Fruit fly (Drosophila melanogaster): Measurements from ENCODE around the gene Pura.

Gene Pura

dm6 chr3L:7650968-7651367, 58.1 kb downstream of the Pura start, which contains the start of gene PGRP-SD:
Gene PGRP-SD (plus strand): TSS chr3L:7651180.
- TF ChIP-seq CG17801 (GFP tag; optimal IDR thresholded peaks at IDR 0.05; ENCODE audit: partially characterized antibody) = no peak

- TF ChIP-seq CG17801 (GFP tag; optimal IDR thresholded peaks at IDR 0.05; ENCODE audit: partially characterized antibody) = no peak
Measured at dm6 chr3L:7654048-7654961, 61.4 kb downstream of the Pura start, which contains the start of gene CG7492. Gene CG7492 (minus strand): TSS chr3L:7654752.
